Fruit fly (Drosophila melanogaster): ENCODE data around the gene CG12702.

The CG12702 gene

DNA sequence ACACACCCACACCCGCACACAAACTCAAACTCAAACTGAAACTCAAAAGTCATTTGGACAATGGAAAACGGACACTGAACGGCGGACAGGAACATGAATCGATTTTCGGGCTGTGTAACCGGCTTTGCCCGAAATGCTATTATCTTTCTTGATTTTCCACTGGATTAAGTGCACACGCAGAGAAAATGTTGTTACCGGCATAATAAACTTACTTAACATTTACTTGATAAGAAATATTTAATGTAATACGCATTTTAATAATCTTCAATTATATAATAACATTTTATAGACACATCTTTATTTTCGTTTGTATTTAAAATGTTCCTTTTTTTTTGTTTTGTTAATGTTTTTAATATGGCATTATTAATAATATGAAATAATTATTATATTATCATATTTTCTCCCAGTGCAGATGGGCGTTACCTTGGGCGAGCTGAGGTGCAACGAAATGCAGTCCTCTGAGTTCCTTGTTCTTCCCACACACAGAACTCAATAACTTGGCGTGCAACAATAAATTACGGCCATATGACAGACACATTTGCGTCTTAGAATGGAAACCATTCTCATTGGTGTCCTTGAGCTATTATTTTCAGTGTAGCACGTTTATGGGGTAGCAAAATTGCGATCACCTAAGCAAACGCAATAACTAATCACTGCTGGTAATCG lies at the start of gene CG12702:
CG12702 (minus strand) TSS at position 51 of the 666 bp plus-strand sequence.
- TF ChIP-seq CG17801 (GFP tag; optimal IDR thresholded peaks at IDR 0.05; ENCODE audit: partially characterized antibody), result no peak

DNA sequence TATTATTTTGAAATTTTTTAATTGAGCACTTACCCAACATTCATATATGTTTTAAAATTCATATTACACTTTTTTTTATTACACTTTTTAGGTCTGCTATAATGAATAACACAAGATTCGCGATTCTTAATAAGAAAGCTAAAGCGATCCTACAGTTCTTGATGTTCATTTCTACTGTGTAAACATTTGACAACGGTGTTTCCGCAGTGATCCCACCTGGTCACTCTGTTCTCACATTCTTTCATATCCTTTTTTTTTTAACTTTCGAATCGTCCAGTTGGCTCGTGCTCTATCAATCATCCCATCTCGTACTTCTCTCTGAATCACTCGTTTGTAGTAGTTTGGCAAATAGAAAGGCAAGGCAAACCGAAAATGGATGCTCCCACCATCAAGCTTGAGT lies 47.8 kb upstream of the CG12702 start, which contains the start of gene SkpD:
SkpD (plus strand) TSS at position 301 of the 400 bp plus-strand sequence.
- TF ChIP-seq CG17801 (GFP tag; optimal IDR thresholded peaks at IDR 0.05; ENCODE audit: partially characterized antibody), result no peak

DNA sequence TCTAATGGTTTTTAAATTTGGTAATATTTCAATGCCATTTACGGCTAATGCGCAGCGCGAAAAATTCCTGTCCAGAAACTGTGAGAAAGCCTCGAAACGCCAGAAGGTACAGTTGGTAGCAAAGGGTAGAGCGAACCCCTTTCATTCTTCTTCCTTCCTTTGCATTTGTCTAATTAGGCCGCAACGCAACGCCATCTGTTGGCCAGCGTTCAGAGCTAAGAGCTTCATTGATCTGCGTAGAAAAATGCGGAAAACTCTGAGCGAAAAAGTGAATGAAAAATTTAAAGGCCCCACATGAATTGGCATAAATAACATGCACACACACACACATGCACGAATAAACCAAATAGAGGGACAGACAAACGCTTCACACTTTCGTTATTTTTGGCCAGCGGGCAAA lies 46.4 kb upstream of the CG12702 start:
- no peak for TF ChIP-seq CG17801 (GFP tag; optimal IDR thresholded peaks at IDR 0.05; ENCODE audit: partially characterized antibody)

DNA sequence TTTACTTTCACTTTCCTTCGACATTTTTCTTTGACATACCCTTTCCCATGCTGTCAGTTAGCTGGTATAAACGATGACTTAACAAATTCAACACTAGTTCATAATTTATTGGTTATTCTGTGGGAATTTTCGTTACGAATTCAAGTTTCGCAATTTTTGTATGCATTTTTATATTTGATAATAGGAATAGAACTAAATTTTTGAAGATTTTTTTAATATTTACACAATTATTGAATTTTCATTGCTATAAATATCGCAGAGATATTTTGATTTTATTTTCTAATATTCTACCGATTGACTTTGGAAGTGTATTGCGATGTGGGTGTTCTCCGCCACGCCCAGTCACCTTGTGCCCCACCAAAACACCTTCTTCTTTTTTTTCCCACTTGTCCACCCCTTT lies 41.5 kb upstream of the CG12702 start:
- no peak for TF ChIP-seq CG17801 (GFP tag; optimal IDR thresholded peaks at IDR 0.05; ENCODE audit: partially characterized antibody)

DNA sequence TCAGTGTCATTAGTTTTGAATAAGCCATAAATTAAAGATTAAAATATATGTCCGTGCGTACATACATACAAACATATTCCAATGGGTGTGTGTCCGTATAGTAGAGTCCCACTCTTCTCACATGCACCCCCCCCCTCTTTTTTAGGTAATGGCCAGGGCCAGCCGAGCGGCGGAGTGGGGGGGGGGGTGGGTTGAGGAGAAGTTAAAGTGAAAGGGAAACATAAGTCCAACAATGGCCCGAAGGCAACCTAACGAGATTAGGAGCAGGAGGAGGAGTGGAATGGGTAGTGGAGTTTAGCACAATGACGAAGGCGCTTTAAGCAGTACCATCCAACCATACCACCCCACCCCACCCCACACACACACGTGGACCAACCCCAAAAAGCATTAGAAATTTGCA lies 31.1 kb upstream of the CG12702 start:
- no peak for TF ChIP-seq CG17801 (GFP tag; optimal IDR thresholded peaks at IDR 0.05; ENCODE audit: partially characterized antibody)

DNA sequence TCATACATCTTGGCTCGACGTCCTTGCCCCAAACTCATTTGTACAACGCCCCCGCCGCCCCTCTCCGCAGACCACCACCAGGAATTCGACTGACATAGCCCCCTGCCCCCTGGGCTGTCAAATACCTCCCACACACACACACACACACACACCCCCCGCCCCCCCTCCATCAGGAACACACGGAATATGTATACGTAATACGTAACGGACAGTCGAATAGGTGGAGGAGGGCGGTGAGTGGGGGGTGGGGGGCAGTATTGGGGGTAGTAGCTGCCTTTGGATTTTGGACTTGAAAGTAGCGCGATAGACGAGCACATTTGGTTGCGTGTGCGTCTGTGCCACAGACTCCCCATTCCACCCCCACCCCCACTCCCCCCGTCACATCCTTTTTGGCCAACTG lies 27.9 kb upstream of the CG12702 start:
- no peak for TF ChIP-seq CG17801 (GFP tag; optimal IDR thresholded peaks at IDR 0.05; ENCODE audit: partially characterized antibody)

DNA sequence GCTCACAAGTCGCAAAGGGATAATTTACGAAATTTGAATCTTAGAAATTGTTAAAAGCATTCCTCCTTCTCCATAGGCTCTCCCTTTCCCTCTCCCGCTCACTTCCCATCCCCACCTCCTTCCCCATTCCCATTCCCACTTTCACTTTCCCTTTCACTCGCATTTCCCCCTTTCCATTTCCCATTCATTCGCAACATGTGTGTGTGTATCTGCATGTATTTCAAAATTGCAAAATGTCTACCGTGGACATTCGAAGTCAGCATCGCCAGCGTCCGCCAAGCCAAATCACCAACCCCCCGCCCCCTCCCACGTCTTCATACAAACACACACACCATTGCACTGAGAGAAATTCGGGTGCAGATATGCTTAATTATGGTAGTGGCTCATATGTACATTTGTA lies 27.2 kb upstream of the CG12702 start:
- no peak for TF ChIP-seq CG17801 (GFP tag; optimal IDR thresholded peaks at IDR 0.05; ENCODE audit: partially characterized antibody)

DNA sequence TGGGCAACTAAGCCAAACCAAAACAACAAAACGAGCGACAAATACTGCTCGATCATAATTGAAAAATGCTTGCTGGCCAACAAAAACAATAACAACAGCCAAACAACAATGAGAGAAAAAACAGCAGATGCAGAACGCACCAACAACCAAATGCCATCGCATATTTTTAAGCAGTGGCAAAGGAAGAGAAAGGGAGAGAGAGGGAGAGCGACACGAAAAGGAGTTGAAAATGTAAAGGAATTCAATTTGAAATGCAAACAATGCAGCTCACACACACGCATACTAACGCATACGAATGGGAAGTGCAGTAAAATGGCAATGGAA lies 23.9 kb upstream of the CG12702 start:
- no peak for TF ChIP-seq CG17801 (GFP tag; optimal IDR thresholded peaks at IDR 0.05; ENCODE audit: partially characterized antibody)

DNA sequence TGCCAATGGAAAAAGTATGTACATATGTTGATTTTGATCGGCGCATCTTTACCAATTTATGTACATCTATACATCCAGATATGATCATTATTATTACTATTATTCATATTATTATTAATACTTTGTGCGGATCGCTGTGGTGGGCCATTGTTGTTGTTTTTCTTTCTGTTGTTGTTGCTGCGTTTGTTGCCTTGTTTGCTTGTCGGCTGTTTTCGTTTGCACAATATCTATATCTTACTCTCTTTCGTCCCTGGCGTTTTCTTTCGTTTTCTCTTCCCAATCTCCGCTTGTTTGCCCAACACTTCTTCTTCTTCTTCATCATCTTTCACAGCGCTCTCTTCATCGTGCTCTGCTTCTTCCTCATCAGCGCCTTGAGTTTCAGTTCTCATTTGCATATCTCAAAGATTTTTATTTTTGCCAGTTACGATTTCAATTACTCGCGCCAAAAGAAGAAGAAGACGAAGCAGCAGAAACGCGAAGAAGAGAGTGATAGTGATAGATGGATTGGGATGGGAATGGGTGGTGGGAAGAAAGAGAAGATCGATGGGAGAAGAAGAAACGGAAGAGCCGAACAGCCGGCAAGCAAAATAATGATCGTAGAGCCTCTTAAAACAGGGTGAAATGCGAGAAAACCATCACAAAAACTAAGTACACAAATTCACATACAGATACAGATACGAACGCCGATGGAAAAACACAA lies 23.4 kb upstream of the CG12702 start:
- TF ChIP-seq CG17801 (GFP tag; optimal IDR thresholded peaks at IDR 0.05; ENCODE audit: partially characterized antibody), result no peak

DNA sequence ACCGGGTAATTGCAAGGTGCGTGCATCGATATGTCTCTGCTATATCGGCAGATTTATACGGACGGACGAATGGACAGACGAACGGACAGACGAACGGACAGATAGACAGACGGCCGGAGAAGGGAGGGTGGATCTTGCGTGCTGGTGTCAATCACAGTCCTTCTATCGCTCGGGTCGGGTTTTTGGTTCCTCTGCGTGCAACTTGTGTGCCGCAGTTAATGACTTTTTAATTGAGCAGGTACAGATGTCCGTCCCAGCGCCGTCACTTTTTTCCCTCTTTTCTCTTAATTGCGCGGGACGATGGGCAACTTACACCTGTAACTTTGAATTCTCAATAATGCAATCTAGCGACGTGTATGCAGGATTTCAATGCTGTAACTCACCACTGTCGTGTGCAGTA lies 22.1 kb upstream of the CG12702 start:
- no peak for TF ChIP-seq CG17801 (GFP tag; optimal IDR thresholded peaks at IDR 0.05; ENCODE audit: partially characterized antibody)

DNA sequence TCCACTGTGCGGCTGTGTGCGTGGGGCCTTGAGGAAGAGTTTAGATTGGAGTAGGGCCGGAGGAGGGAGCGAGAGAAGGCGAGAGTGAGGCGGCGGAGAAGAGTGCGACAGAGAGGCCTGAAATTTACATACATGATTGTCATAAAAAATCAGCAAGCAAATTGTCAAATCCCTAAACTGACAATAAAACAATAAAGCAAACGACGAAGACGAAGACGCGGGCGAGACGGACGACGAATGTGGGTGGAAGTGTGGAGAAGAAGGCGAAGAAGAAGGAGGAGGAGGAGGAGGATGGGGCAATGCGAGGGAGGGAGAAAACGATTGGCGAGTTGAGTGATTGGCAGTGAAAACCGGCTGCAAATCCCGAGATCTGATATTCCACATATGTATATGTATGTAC lies 20.7 kb upstream of the CG12702 start:
- TF ChIP-seq CG17801 (GFP tag; optimal IDR thresholded peaks at IDR 0.05; ENCODE audit: partially characterized antibody), result no peak

DNA sequence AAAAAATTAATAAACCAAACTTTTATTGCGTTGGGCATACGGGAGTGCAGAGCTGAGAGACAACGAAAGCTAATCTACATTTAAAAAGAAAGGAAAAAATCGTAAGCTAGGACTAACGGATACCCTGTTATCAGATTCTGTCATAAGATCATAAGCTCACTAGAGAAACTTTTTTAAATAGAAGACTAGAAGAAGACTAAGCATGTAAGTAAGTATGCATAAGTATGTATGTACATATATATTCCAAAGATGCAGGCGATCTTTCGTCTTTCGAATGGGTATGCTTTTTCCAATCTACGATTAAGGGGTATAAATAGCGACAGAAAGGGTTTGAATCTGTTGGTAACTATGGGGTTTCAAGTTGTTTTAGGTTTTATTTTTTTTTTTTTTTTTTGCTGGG lies 20.2 kb upstream of the CG12702 start:
- TF ChIP-seq CG17801 (GFP tag; optimal IDR thresholded peaks at IDR 0.05; ENCODE audit: partially characterized antibody), result no peak

DNA sequence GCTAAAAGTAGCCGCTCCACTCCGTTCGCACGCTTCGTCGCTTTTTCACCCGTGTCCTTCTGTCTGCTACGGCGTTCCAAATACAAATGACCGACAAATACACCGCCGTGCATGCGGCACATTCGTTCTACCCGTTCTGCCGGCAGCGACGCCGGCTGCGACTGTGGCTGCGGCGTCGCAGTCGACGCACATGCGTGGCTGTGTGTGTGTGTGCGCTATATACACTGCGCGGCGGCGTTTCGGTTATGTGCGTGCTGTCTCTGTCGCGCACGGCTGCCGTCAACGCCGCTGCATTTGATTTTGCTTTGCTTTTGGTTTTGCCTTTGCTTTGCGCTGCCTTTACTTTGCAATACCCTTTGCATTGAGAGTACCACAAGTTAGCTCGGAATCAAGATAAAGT lies 18.8 kb upstream of the CG12702 start, which contains the start of gene zld:
zld (minus strand) TSS at position 92 of the 400 bp plus-strand sequence.
- TF ChIP-seq CG17801 (GFP tag; optimal IDR thresholded peaks at IDR 0.05; ENCODE audit: partially characterized antibody), result no peak

DNA sequence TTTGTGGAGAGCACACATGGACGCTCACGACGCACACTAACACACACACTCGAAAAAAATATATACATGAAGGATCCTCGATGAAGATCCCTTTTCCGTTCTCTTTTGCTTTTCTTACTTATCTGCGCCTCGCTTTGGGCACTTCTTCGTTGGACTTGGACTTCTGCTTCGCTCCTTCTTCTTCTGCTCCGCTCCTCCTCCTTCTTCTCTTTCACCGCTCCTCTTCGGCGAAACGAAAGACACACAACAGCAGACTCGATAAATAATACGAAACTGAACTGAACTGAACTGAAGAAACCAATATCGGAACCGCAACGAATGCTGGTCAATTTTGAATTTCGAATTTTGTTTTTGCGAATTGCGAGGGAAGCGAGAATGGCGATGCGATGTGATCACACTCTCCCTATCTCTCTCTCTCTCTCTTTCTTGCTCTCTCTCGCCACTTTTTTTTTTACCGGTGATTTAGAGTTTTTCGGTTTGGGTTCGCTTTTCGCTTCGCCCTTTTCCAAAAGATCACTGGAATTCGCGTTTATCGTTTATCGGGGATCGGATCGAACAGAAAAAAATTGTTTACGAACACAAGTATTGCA lies 18.2 kb upstream of the CG12702 start:
- TF ChIP-seq CG17801 (GFP tag; optimal IDR thresholded peaks at IDR 0.05; ENCODE audit: partially characterized antibody), result no peak

DNA sequence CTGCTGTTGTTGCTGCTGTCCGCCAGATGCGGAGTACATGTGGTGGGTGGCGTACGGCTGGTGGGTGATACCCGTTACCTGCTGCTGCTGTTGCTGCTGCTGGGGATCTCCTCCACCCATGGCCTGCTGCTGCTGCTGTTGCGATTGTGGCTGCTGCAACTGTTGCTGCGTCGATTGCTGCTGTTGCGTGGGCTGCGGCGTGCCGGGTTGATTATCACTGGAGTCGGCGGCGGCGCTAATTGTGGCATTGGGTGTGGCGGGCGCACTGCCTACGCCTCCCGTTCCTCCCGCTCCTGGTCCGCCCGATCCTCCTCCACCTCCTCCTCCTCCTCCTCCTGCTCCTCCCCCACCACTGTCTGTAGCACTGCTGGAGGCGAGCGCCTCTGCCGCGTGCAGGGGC lies 17.2 kb upstream of the CG12702 start:
- TF ChIP-seq CG17801 (GFP tag; optimal IDR thresholded peaks at IDR 0.05; ENCODE audit: partially characterized antibody), result no peak

DNA sequence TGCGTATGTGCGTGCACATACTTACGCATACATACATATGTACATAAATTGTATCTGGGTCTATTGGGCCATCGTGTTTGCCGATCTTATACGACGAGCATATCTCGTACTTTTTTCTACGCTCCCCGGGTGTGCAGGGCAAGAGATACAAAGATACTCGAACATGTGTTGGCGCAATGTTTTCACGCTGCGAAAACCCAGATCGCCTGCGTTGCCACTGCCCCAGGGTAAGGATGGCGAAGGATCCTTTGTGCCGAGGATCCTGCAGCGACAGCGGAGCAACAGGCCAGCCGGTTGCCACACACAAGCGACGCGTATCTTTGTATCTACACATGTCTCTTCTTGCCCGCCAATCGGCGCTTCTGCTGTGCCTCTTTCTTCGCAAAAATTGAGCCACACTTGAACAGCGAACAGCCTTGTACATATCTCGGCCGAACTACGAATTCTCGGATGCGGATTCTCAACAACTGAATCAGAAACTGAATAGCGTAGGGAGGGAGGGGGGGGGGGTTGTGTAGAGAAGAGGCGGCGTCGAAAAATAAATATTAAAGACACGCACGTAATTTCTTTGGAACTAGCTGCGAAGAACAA lies 10.5 kb upstream of the CG12702 start:
- TF ChIP-seq CG17801 (GFP tag; optimal IDR thresholded peaks at IDR 0.05; ENCODE audit: partially characterized antibody), result no peak

Measured in ovary, adult (tissue).